Fruit fly (Drosophila melanogaster) whole organism, embryonic: ENCODE measurements around the gene DPCoAC.

ENCODE experiments used
- B-H1 ChIP-seq: fragments of 200-800 bp; sonication (Bioruptor generic); IDR thresholded peaks from 3 replicates; pipeline ENCODE4 v1.3.6; 2022; ENCODE audit warnings: missing biosample characterization, missing genetic modification characterization
- Bdp1 ChIP-seq: fragments of 200-800 bp; sonication (Bioruptor generic); optimal IDR thresholded peaks from 3 replicates; lab custom pipeline; 2016; ENCODE audit warnings: missing biosample characterization, missing genetic modification characterization
- CG1024 ChIP-seq: fragments of 200-800 bp; sonication (Bioruptor generic); IDR thresholded peaks from 2 replicates; pipeline ENCODE4 v1.3.6; 2022; ENCODE audit warnings: missing biosample characterization, missing genetic modification characterization
- CG11398 ChIP-seq: fragments of 200-800 bp; sonication (Bioruptor generic); optimal IDR thresholded peaks from 2 replicates; lab custom pipeline; 2016; ENCODE audit warnings: missing biosample characterization, missing genetic modification characterization
- CG11723 ChIP-seq: fragments of 200-800 bp; sonication (Bioruptor generic); optimal IDR thresholded peaks from 2 replicates; lab custom pipeline; 2017; ENCODE audit warnings: missing biosample characterization, mild to moderate bottlenecking, missing genetic modification characterization
- CG12236 ChIP-seq: fragments of 200-800 bp; sonication (Bioruptor generic); optimal IDR thresholded peaks from 2 replicates; lab custom pipeline; 2016; ENCODE audit warnings: missing biosample characterization, missing genetic modification characterization
- CG13123 ChIP-seq: fragments of 200-800 bp; sonication (Bioruptor generic); optimal IDR thresholded peaks from 2 replicates; lab custom pipeline; 2016; ENCODE audit warnings: missing biosample characterization, missing genetic modification characterization
- CG14014 ChIP-seq: fragments of 200-800 bp; sonication (Bioruptor generic); IDR thresholded peaks from 2 replicates; pipeline ENCODE4 v1.3.6; 2022; ENCODE audit warnings: missing biosample characterization, missing genetic modification characterization
- CG18011 ChIP-seq: fragments of 200-800 bp; sonication (Bioruptor generic); optimal IDR thresholded peaks from 2 replicates; lab custom pipeline; 2017; ENCODE audit warnings: missing biosample characterization, missing genetic modification characterization, mild to moderate bottlenecking, moderate library complexity, missing genotype
- CG2120 ChIP-seq: fragments of 200-800 bp; sonication (Bioruptor generic); optimal IDR thresholded peaks from 3 replicates; lab custom pipeline; 2016; ENCODE audit warnings: missing biosample characterization, missing genetic modification characterization
- CG3065 ChIP-seq: fragments of 200-800 bp; sonication (Bioruptor generic); optimal IDR thresholded peaks from 2 replicates; lab custom pipeline; 2016; ENCODE audit warnings: missing biosample characterization, missing genetic modification characterization
- CG31224 ChIP-seq: fragments of 200-800 bp; sonication (Bioruptor generic); IDR thresholded peaks from 2 replicates; pipeline ENCODE4 v1.3.6; 2022; ENCODE audit warnings: missing biosample characterization, missing genetic modification characterization
- CG5245 ChIP-seq: fragments of 200-800 bp; sonication (Bioruptor generic); optimal IDR thresholded peaks from 3 replicates; lab custom pipeline; 2016; ENCODE audit warnings: missing biosample characterization, missing genetic modification characterization
- CG6254 ChIP-seq: fragments of 200-800 bp; sonication (Bioruptor generic); optimal IDR thresholded peaks from 3 replicates; lab custom pipeline; 2017; ENCODE audit warnings: mild to moderate bottlenecking, missing biosample characterization, missing genetic modification reagents, missing genetic modification characterization
- CG6654 ChIP-seq: fragments of 200-800 bp; sonication (Bioruptor generic); optimal IDR thresholded peaks from 2 replicates; lab custom pipeline; 2017; ENCODE audit warnings: missing biosample characterization, mild to moderate bottlenecking, missing genetic modification characterization
- CG6683 ChIP-seq: fragments of 200-800 bp; sonication (Bioruptor generic); optimal IDR thresholded peaks from 2 replicates; lab custom pipeline; 2017; ENCODE audit warnings: missing biosample characterization, mild to moderate bottlenecking, missing genetic modification characterization, missing genetic modification reagents
- CG9817 ChIP-seq: fragments of 200-800 bp; sonication (Bioruptor generic); optimal IDR thresholded peaks from 2 replicates; lab custom pipeline; 2018; ENCODE audit warnings: missing biosample characterization, mild to moderate bottlenecking, missing genetic modification characterization, moderate library complexity
- CG9876 ChIP-seq: fragments of 200-800 bp; sonication (Bioruptor generic); optimal IDR thresholded peaks from 2 replicates; lab custom pipeline; 2016; ENCODE audit warnings: missing biosample characterization, missing genetic modification characterization
- CoRest ChIP-seq: fragments of 200-800 bp; sonication (Bioruptor generic); optimal IDR thresholded peaks from 3 replicates; lab custom pipeline; 2018; ENCODE audit warnings: missing biosample characterization, mild to moderate bottlenecking, missing genetic modification characterization, moderate library complexity
- Dp ChIP-seq: fragments of 200-800 bp; sonication (Bioruptor generic); optimal IDR thresholded peaks from 2 replicates; lab custom pipeline; 2018; ENCODE audit warnings: missing biosample characterization, mild to moderate bottlenecking, missing genetic modification characterization, moderate library complexity
- Gug ChIP-seq: fragments of 200-800 bp; sonication (Bioruptor generic); IDR thresholded peaks from 4 replicates; pipeline ENCODE4 v1.3.6; 2022; ENCODE audit warnings: missing biosample characterization, missing genetic modification characterization
- Hmr ChIP-seq: fragments of 200-800 bp; sonication (Bioruptor generic); optimal IDR thresholded peaks from 3 replicates; lab custom pipeline; 2017; ENCODE audit warnings: mild to moderate bottlenecking, missing biosample characterization, missing genetic modification reagents, missing genetic modification characterization
- Hsf ChIP-seq: fragments of 200-800 bp; sonication (Bioruptor generic); optimal IDR thresholded peaks from 3 replicates; lab custom pipeline; 2016; ENCODE audit warnings: missing biosample characterization, missing genetic modification characterization
- Poxn ChIP-seq: fragments of 200-800 bp; sonication (Bioruptor generic); IDR thresholded peaks from 2 replicates; pipeline ENCODE4 v1.3.6; 2022; ENCODE audit warnings: missing biosample characterization, missing genetic modification characterization
- Six4 ChIP-seq: fragments of 200-800 bp; sonication (Bioruptor generic); optimal IDR thresholded peaks from 2 replicates; lab custom pipeline; 2016; ENCODE audit warnings: missing biosample characterization, missing genetic modification characterization
- Sox102F ChIP-seq: fragments of 200-800 bp; sonication (Bioruptor generic); optimal IDR thresholded peaks from 2 replicates; lab custom pipeline; 2018; ENCODE audit warnings: missing biosample characterization, mild to moderate bottlenecking, missing genetic modification characterization, moderate library complexity
- Usf ChIP-seq: fragments of 200-800 bp; sonication (Bioruptor generic); optimal IDR thresholded peaks from 2 replicates; lab custom pipeline; 2017; ENCODE audit warnings: missing genotype, missing biosample characterization, missing genetic modification characterization
- ac ChIP-seq: fragments of 200-800 bp; sonication (Bioruptor generic); optimal IDR thresholded peaks from 3 replicates; lab custom pipeline; 2017; ENCODE audit warnings: missing biosample characterization, mild to moderate bottlenecking, missing genetic modification characterization
- ash1 ChIP-seq: fragments of 200-800 bp; sonication (Bioruptor generic); optimal IDR thresholded peaks from 2 replicates; lab custom pipeline; 2018; ENCODE audit warnings: missing biosample characterization, mild to moderate bottlenecking, missing genetic modification characterization
- ato ChIP-seq: fragments of 200-800 bp; sonication (Bioruptor generic); IDR thresholded peaks from 2 replicates; pipeline ENCODE4 v1.3.6; 2022; ENCODE audit warnings: missing biosample characterization, missing genetic modification characterization; ENCODE audit not compliant: partially characterized antibody
- bab2 ChIP-seq: fragments of 200-800 bp; sonication (Bioruptor generic); optimal IDR thresholded peaks from 2 replicates; lab custom pipeline; 2016; ENCODE audit warnings: missing biosample characterization, missing genetic modification characterization
- cg ChIP-seq: fragments of 200-800 bp; sonication (Bioruptor generic); optimal IDR thresholded peaks from 3 replicates; lab custom pipeline; 2019; ENCODE audit warnings: missing biosample characterization, mild to moderate bottlenecking, missing genetic modification characterization, moderate library complexity
- emc ChIP-seq: fragments of 200-800 bp; sonication (Bioruptor generic); optimal IDR thresholded peaks from 2 replicates; lab custom pipeline; 2016; ENCODE audit warnings: missing biosample characterization, missing genetic modification characterization
- en ChIP-seq: fragments of 200-800 bp; sonication (Bioruptor generic); optimal IDR thresholded peaks from 2 replicates; lab custom pipeline; 2016; ENCODE audit warnings: missing biosample characterization, missing genetic modification characterization
- eve ChIP-seq, 2 experiments: fragments of >200 bp; optimal IDR thresholded peaks; 2 replicates each; lab custom pipeline; 2017; ENCODE audit warnings: missing biosample characterization in 2 of 2, missing genetic modification characterization in 2 of 2
- exex ChIP-seq: fragments of 200-800 bp; sonication (Bioruptor generic); optimal IDR thresholded peaks from 4 replicates; lab custom pipeline; 2018; ENCODE audit warnings: missing biosample characterization, mild to moderate bottlenecking, missing genetic modification characterization, moderate library complexity
- fd3F ChIP-seq: fragments of 200-800 bp; sonication (Bioruptor generic); optimal IDR thresholded peaks from 2 replicates; lab custom pipeline; 2018; ENCODE audit warnings: missing biosample characterization, mild to moderate bottlenecking, missing genetic modification characterization, moderate library complexity
- ham ChIP-seq: fragments of 200-800 bp; sonication (Bioruptor generic); IDR thresholded peaks from 2 replicates; pipeline ENCODE4 v1.3.6; 2022; ENCODE audit warnings: missing biosample characterization, missing genetic modification characterization
- her ChIP-seq: fragments of 200-800 bp; sonication (Bioruptor generic); optimal IDR thresholded peaks from 2 replicates; lab custom pipeline; 2016; ENCODE audit warnings: missing biosample characterization, missing genetic modification characterization
- ken ChIP-seq: fragments of 200-800 bp; sonication (Bioruptor generic); IDR thresholded peaks from 3 replicates; pipeline ENCODE4 v1.3.6; 2022; ENCODE audit warnings: missing biosample characterization, missing genetic modification characterization
- lab ChIP-seq: fragments of 200-800 bp; sonication (Bioruptor generic); optimal IDR thresholded peaks from 3 replicates; lab custom pipeline; 2017; ENCODE audit warnings: missing biosample characterization, missing genetic modification characterization, mild to moderate bottlenecking, moderate library complexity, missing genetic modification reagents
- mam ChIP-seq: fragments of 200-800 bp; sonication (Bioruptor generic); optimal IDR thresholded peaks from 3 replicates; lab custom pipeline; 2016; ENCODE audit warnings: missing biosample characterization, missing genetic modification characterization
- nmo ChIP-seq: fragments of 200-800 bp; sonication (Bioruptor generic); optimal IDR thresholded peaks from 2 replicates; lab custom pipeline; 2018; ENCODE audit warnings: missing biosample characterization, mild to moderate bottlenecking, missing genetic modification characterization, moderate library complexity
- p53 ChIP-seq: fragments of 200-800 bp; sonication (Bioruptor generic); optimal IDR thresholded peaks from 2 replicates; lab custom pipeline; 2016; ENCODE audit warnings: missing biosample characterization, missing genetic modification characterization
- pan ChIP-seq, 4 experiments: fragments of >200 bp in 3 of 4; fragments of 200-800 bp in 1 of 4; sonication (Bioruptor generic) in 1 of 4; optimal IDR thresholded peaks in 3 of 4; IDR thresholded peaks in 1 of 4; 2 replicates each; pipeline versions ENCODE4 v1.3.6 to Lab custom; 2017 to 2022; ENCODE audit warnings: missing biosample characterization in 2 of 4, missing genetic modification characterization in 2 of 4, mixed read lengths in 1 of 4
- pita ChIP-seq: fragments of 200-800 bp; sonication (Bioruptor generic); optimal IDR thresholded peaks from 2 replicates; lab custom pipeline; 2017; ENCODE audit warnings: missing biosample characterization, mild to moderate bottlenecking, missing genetic modification characterization
- pzg ChIP-seq: fragments of 200-800 bp; sonication (Bioruptor generic); optimal IDR thresholded peaks from 3 replicates; lab custom pipeline; 2018; ENCODE audit warnings: missing biosample characterization, mild to moderate bottlenecking, missing genetic modification characterization, moderate library complexity
- trem ChIP-seq: fragments of 200-800 bp; optimal IDR thresholded peaks from 3 replicates; lab custom pipeline; 2019; ENCODE audit warnings: missing biosample characterization, mild to moderate bottlenecking, missing genetic modification characterization, moderate library complexity

DPCoAC gene

dm6 chr3R:20587630-20588479 lies 30.4 kb upstream of the DPCoAC start, which contains the start of gene Septin2 (continued):
- TF ChIP-seq fd3F (GFP tag; lab: Kevin White, UChicago) (peak; percentile 54), pan (optimal IDR thresholded peaks at IDR 0.05; lab: Kevin White, UChicago) (no peak), pan (GFP tag; optimal IDR thresholded peaks at IDR 0.05 in 1 of 2, IDR thresholded peaks at IDR 0.05 in 1 of 2) (peak in 1 of 2 experiments; percentile 68), pita (no peak), CG9817 (peak; percentile 34), bab2 (peak; percentile 76), CG31224 (GFP tag; lab: Robert Waterston, UW) (no peak), CG6683 (peak; percentile 38), Gug (GFP tag; lab: Robert Waterston, UW) (peak; percentile 59; the same call in 2 of the 4 replicates), mam (GFP tag; lab: Kevin White, UChicago) (peak; percentile 22), ken (GFP tag; lab: Robert Waterston, UW) (0 out of 3 replicates have a peak, but pooled peaks have one; percentile 49), p53 (GFP tag; lab: Kevin White, UChicago) (no peak), Dp (peak; percentile 25), trem (tag; lab: Kevin White, UChicago) (peak; percentile 49), Poxn (GFP tag; lab: Robert Waterston, UW) (no peak), CG11398 (peak; percentile 24), CG3065 (GFP tag; lab: Kevin White, UChicago) (no peak), CG13123 (GFP tag; lab: Kevin White, UChicago) (peak; percentile 23), ham (no peak), CG14014 (GFP tag; lab: Robert Waterston, UW) (peak; percentile 38; the same call in 1 of the 2 replicates), en (GFP tag; lab: Kevin White, UChicago) (peak; percentile 28), exex (no peak), Usf (GFP tag; lab: Kevin White, UChicago) (no peak), Six4 (GFP tag; lab: Kevin White, UChicago) (peak; percentile 81), Hsf (GFP tag; lab: Kevin White, UChicago) (peak; percentile 84), CG6654 (GFP tag; lab: Kevin White, UChicago) (peak; percentile 69), CG1024 (0 out of 2 replicates have a peak, but pooled peaks have one; percentile 2), pzg (GFP tag; lab: Kevin White, UChicago) (peak; percentile 44), B-H1 (GFP tag; lab: Robert Waterston, UW) (peak; percentile 61; the same call in 1 of the 3 replicates), cg (GFP tag; lab: Kevin White, UChicago) (peak; percentile 88), emc (GFP tag; lab: Kevin White, UChicago) (no peak), CG5245 (GFP tag; lab: Kevin White, UChicago) (peak; percentile 42), CG12236 (GFP tag; lab: Kevin White, UChicago) (peak; percentile 50), ato (GFP tag; lab: Robert Waterston, UW) (no peak), CG9876 (GFP tag; lab: Kevin White, UChicago) (no peak), CoRest (peak; percentile 82), nmo (GFP tag; lab: Kevin White, UChicago) (peak; percentile 87), ac (GFP tag; lab: Kevin White, UChicago) (peak; percentile 46), Bdp1 (peak; percentile 44), her (GFP tag; lab: Kevin White, UChicago) (no peak), Sox102F (peak; percentile 82), eve (GFP tag; optimal IDR thresholded peaks at IDR 0.05; lab: Kevin White, UChicago) (no peak), CG11723 (GFP tag; lab: Kevin White, UChicago) (peak; percentile 75), CG2120 (GFP tag; lab: Kevin White, UChicago) (peak; percentile 52), lab (peak; percentile 82), CG6254 (GFP tag; lab: Kevin White, UChicago) (peak; percentile 86), ash1 (GFP tag; lab: Kevin White, UChicago) (no peak), CG18011 (peak; percentile 31), Hmr (GFP tag; lab: Kevin White, UChicago) (peak; percentile 68)
